Fruit fly (Drosophila melanogaster) S2 (cell line): ENCODE results near the gene Oga.

Source experiments
- CG8478 ChIP-seq: fragments of >200 bp; optimal IDR thresholded peaks from 2 replicates; lab custom pipeline; 2018
- CTCF ChIP-seq, 2 experiments: fragments of >200 bp; optimal IDR thresholded peaks; 2 replicates each; lab custom pipeline; 2018

The Oga gene

dm6 chr3R:21267972-21268512 is 49.2 kb downstream of the Oga start:
- no peak for TF ChIP-seq CTCF (optimal IDR thresholded peaks at IDR 0.05; lab: Kevin White, UChicago)
- no peak for TF ChIP-seq CG8478 (lab: Kevin White, UChicago)

- TF ChIP-seq CTCF (optimal IDR thresholded peaks at IDR 0.05; lab: Kevin White, UChicago), result no peak
- TF ChIP-seq CG8478 (lab: Kevin White, UChicago), result no peak
Measured at dm6 chr3R:21268873-21269272, 50.0 kb downstream of the Oga start, which contains the start of gene Rab1. Rab1 (minus strand) TSS chr3R:21269060.

- TF ChIP-seq CG8478 (lab: Kevin White, UChicago), result no peak
Measured at dm6 chr3R:21269923-21270322, 51.0 kb downstream of the Oga start, which contains the start of the genes AP-2sigma and Idi. AP-2sigma (minus strand) TSS chr3R:21270075. Idi (plus strand) TSS chr3R:21270126.

dm6 chr3R:21270609-21271143 is 51.8 kb downstream of the Oga start:
- TF ChIP-seq CTCF (optimal IDR thresholded peaks at IDR 0.05; lab: Kevin White, UChicago), result no peak
- no peak for TF ChIP-seq CG8478 (lab: Kevin White, UChicago)

- TF ChIP-seq CG8478 (lab: Kevin White, UChicago), result no peak
- no peak for TF ChIP-seq CTCF (optimal IDR thresholded peaks at IDR 0.05; lab: Kevin White, UChicago)
Measured at dm6 chr3R:21271208-21271607, 52.3 kb downstream of the Oga start.
